Fruit fly (Drosophila melanogaster) whole organism, embryonic: ENCODE measurements around the gene PIG-Wb.

ENCODE experiments used
- B-H1 ChIP-seq: fragments of 200-800 bp; sonication (Bioruptor generic); IDR thresholded peaks from 3 replicates; pipeline ENCODE4 v1.3.6; 2022; ENCODE audit warnings: missing biosample characterization, missing genetic modification characterization
- CG10321 ChIP-seq: fragments of 200-800 bp; sonication (Bioruptor generic); IDR thresholded peaks from 2 replicates; pipeline ENCODE4 v1.3.6; 2022; ENCODE audit warnings: missing biosample characterization, missing genetic modification characterization
- CG10431 ChIP-seq: fragments of 200-800 bp; sonication (Bioruptor generic); optimal IDR thresholded peaks from 3 replicates; lab custom pipeline; 2018; ENCODE audit warnings: missing biosample characterization, mild to moderate bottlenecking, missing genetic modification characterization
- CG10654 ChIP-seq: fragments of 200-800 bp; sonication (Bioruptor generic); optimal IDR thresholded peaks from 2 replicates; lab custom pipeline; 2016; ENCODE audit warnings: missing biosample characterization, missing genetic modification characterization
- CG11093 ChIP-seq: fragments of 200-800 bp; sonication (Bioruptor generic); IDR thresholded peaks from 3 replicates; pipeline ENCODE4 v1.3.6; 2022; ENCODE audit warnings: missing biosample characterization, missing genetic modification characterization
- CG11456 ChIP-seq: fragments of 200-800 bp; sonication (Bioruptor generic); IDR thresholded peaks from 3 replicates; pipeline ENCODE4 v1.3.6; 2022; ENCODE audit warnings: missing biosample characterization, missing genetic modification characterization
- CG11696 ChIP-seq: fragments of 200-800 bp; sonication (Bioruptor generic); IDR thresholded peaks from 2 replicates; pipeline ENCODE4 v1.3.6; 2022; ENCODE audit warnings: missing biosample characterization, missing genetic modification characterization
- CG12219 ChIP-seq: fragments of 200-800 bp; sonication (Bioruptor generic); optimal IDR thresholded peaks from 3 replicates; lab custom pipeline; 2018; ENCODE audit warnings: missing biosample characterization, mild to moderate bottlenecking, missing genetic modification characterization
- CG12391 ChIP-seq: fragments of 200-800 bp; sonication (Bioruptor generic); optimal IDR thresholded peaks from 3 replicates; lab custom pipeline; 2018; ENCODE audit warnings: missing biosample characterization, mild to moderate bottlenecking, missing genetic modification characterization, moderate library complexity
- CG15479 ChIP-seq: fragments of 200-800 bp; sonication (Bioruptor generic); optimal IDR thresholded peaks from 3 replicates; lab custom pipeline; 2019; ENCODE audit warnings: missing biosample characterization, mild to moderate bottlenecking, missing genetic modification characterization, moderate library complexity
- CG17186 ChIP-seq: fragments of 200-800 bp; sonication (Bioruptor generic); optimal IDR thresholded peaks from 3 replicates; lab custom pipeline; 2017; ENCODE audit warnings: missing biosample characterization, missing genetic modification reagents, missing genetic modification characterization
- CG17829 ChIP-seq: fragments of 200-800 bp; optimal IDR thresholded peaks from 2 replicates; lab custom pipeline; 2019; ENCODE audit warnings: missing biosample characterization, mild to moderate bottlenecking, missing genetic modification characterization, moderate library complexity
- CG18764 ChIP-seq: fragments of 200-800 bp; sonication (Bioruptor generic); optimal IDR thresholded peaks from 3 replicates; lab custom pipeline; 2016; ENCODE audit warnings: missing biosample characterization, missing genetic modification characterization
- CG30403 ChIP-seq: fragments of 200-800 bp; sonication (Bioruptor generic); optimal IDR thresholded peaks from 3 replicates; lab custom pipeline; 2016; ENCODE audit warnings: missing biosample characterization, missing genetic modification characterization
- CG30431 ChIP-seq: fragments of 200-800 bp; sonication (Bioruptor generic); optimal IDR thresholded peaks from 2 replicates; lab custom pipeline; 2017; ENCODE audit warnings: missing biosample characterization, missing genetic modification characterization
- CG31224 ChIP-seq: fragments of 200-800 bp; sonication (Bioruptor generic); IDR thresholded peaks from 2 replicates; pipeline ENCODE4 v1.3.6; 2022; ENCODE audit warnings: missing biosample characterization, missing genetic modification characterization
- CG31388 ChIP-seq: fragments of 200-800 bp; sonication (Bioruptor generic); optimal IDR thresholded peaks from 2 replicates; lab custom pipeline; 2016; ENCODE audit warnings: missing biosample characterization, missing genetic modification characterization
- CG33557 ChIP-seq: fragments of 200-800 bp; sonication (Bioruptor generic); optimal IDR thresholded peaks from 2 replicates; lab custom pipeline; 2019; ENCODE audit warnings: missing biosample characterization, mild to moderate bottlenecking, missing genetic modification characterization, moderate library complexity
- CG3407 ChIP-seq: fragments of 200-800 bp; sonication (Bioruptor generic); optimal IDR thresholded peaks from 2 replicates; lab custom pipeline; 2018; ENCODE audit warnings: missing biosample characterization, mild to moderate bottlenecking, missing genetic modification characterization
- CG4820 ChIP-seq: fragments of 200-800 bp; sonication (Bioruptor generic); optimal IDR thresholded peaks from 3 replicates; lab custom pipeline; 2016; ENCODE audit warnings: missing biosample characterization, missing genetic modification characterization
- CG6765 ChIP-seq: fragments of 200-800 bp; sonication (Bioruptor generic); optimal IDR thresholded peaks from 3 replicates; lab custom pipeline; 2017; ENCODE audit warnings: missing biosample characterization, mild to moderate bottlenecking, missing genetic modification characterization
- CG6791 ChIP-seq: fragments of 200-800 bp; sonication (Bioruptor generic); IDR thresholded peaks from 3 replicates; pipeline ENCODE4 v1.3.6; 2022; ENCODE audit warnings: missing biosample characterization, missing genetic modification characterization; ENCODE audit not compliant: partially characterized antibody
- CG9437 ChIP-seq: fragments of 200-800 bp; sonication (Bioruptor generic); optimal IDR thresholded peaks from 2 replicates; lab custom pipeline; 2018; ENCODE audit warnings: missing biosample characterization, mild to moderate bottlenecking, missing genetic modification characterization
- Dek ChIP-seq: fragments of 200-800 bp; sonication (Bioruptor generic); optimal IDR thresholded peaks from 3 replicates; lab custom pipeline; 2019; ENCODE audit warnings: missing biosample characterization, mild to moderate bottlenecking, missing genetic modification characterization, moderate library complexity
- Lhr ChIP-seq: fragments of 200-800 bp; sonication (Bioruptor generic); optimal IDR thresholded peaks from 3 replicates; lab custom pipeline; 2017; ENCODE audit warnings: mild to moderate bottlenecking, missing biosample characterization, missing genetic modification reagents, missing genetic modification characterization
- MESR4 ChIP-seq: fragments of 200-800 bp; sonication (Bioruptor generic); optimal IDR thresholded peaks from 2 replicates; lab custom pipeline; 2018; ENCODE audit warnings: missing biosample characterization, mild to moderate bottlenecking, missing genetic modification characterization, moderate library complexity
- NC2α ChIP-seq: fragments of 200-800 bp; sonication (Bioruptor generic); optimal IDR thresholded peaks from 2 replicates; lab custom pipeline; 2016; ENCODE audit warnings: missing biosample characterization, missing genetic modification characterization
- NFAT ChIP-seq: fragments of 200-800 bp; sonication (Bioruptor generic); IDR thresholded peaks from 2 replicates; pipeline ENCODE4 v1.3.6; 2022; ENCODE audit warnings: missing biosample characterization, missing genetic modification characterization
- NK7.1 ChIP-seq: fragments of 200-800 bp; sonication (Bioruptor generic); optimal IDR thresholded peaks from 3 replicates; lab custom pipeline; 2016; ENCODE audit warnings: missing biosample characterization, missing genetic modification characterization
- Poxn ChIP-seq: fragments of 200-800 bp; sonication (Bioruptor generic); IDR thresholded peaks from 2 replicates; pipeline ENCODE4 v1.3.6; 2022; ENCODE audit warnings: missing biosample characterization, missing genetic modification characterization
- Six4 ChIP-seq: fragments of 200-800 bp; sonication (Bioruptor generic); optimal IDR thresholded peaks from 2 replicates; lab custom pipeline; 2016; ENCODE audit warnings: missing biosample characterization, missing genetic modification characterization
- abd-A ChIP-seq: fragments of 200-800 bp; sonication (Bioruptor generic); optimal IDR thresholded peaks from 3 replicates; lab custom pipeline; 2019; ENCODE audit warnings: missing biosample characterization, mild to moderate bottlenecking, missing genetic modification characterization, moderate library complexity
- al ChIP-seq: fragments of 200-800 bp; sonication (Bioruptor generic); IDR thresholded peaks from 2 replicates; pipeline ENCODE4 v1.3.6; 2022; ENCODE audit warnings: missing biosample characterization, missing genetic modification characterization
- br ChIP-seq: fragments of >200 bp; optimal IDR thresholded peaks from 2 replicates; lab custom pipeline; 2017
- crp ChIP-seq, 2 experiments: fragments of 200-800 bp; sonication (Bioruptor generic); optimal IDR thresholded peaks; 2 replicates in 1 of 2; 3 replicates in 1 of 2; lab custom pipeline; 2017; ENCODE audit warnings: missing biosample characterization in 2 of 2, missing genetic modification characterization in 2 of 2, mild to moderate bottlenecking in 1 of 2, moderate library complexity in 1 of 2
- gce ChIP-seq: fragments of 200-800 bp; sonication (Bioruptor generic); IDR thresholded peaks from 3 replicates; pipeline ENCODE4 v1.3.6; 2022; ENCODE audit warnings: missing biosample characterization, missing genetic modification characterization
- gcm2 ChIP-seq: fragments of 200-800 bp; sonication (Bioruptor generic); optimal IDR thresholded peaks from 2 replicates; lab custom pipeline; 2016; ENCODE audit warnings: missing biosample characterization, missing genetic modification characterization
- hkb ChIP-seq, 2 experiments: fragments of 200-800 bp in 1 of 2; fragments of >200 bp in 1 of 2; sonication (Bioruptor generic) in 1 of 2; IDR thresholded peaks in 1 of 2; optimal IDR thresholded peaks in 1 of 2; 2 replicates each; pipeline versions ENCODE4 v1.3.6 to Lab custom; 2017 to 2022; ENCODE audit warnings: missing biosample characterization in 1 of 2, missing genetic modification characterization in 1 of 2
- jing ChIP-seq: fragments of 200-800 bp; sonication (Bioruptor generic); optimal IDR thresholded peaks from 2 replicates; lab custom pipeline; 2018; ENCODE audit warnings: missing biosample characterization, mild to moderate bottlenecking, missing genetic modification characterization
- jumu ChIP-seq: fragments of 200-800 bp; sonication (Bioruptor generic); optimal IDR thresholded peaks from 3 replicates; lab custom pipeline; 2016; ENCODE audit warnings: missing biosample characterization, missing genetic modification characterization
- maf-S ChIP-seq: fragments of 200-800 bp; sonication (Bioruptor generic); optimal IDR thresholded peaks from 2 replicates; lab custom pipeline; 2016; ENCODE audit warnings: missing biosample characterization, missing genetic modification characterization
- mld ChIP-seq: fragments of 200-800 bp; sonication (Bioruptor generic); IDR thresholded peaks from 3 replicates; pipeline ENCODE4 v1.3.6; 2022; ENCODE audit warnings: missing biosample characterization, missing genetic modification characterization; ENCODE audit not compliant: partially characterized antibody
- onecut ChIP-seq: fragments of 200-800 bp; sonication (Bioruptor generic); IDR thresholded peaks from 2 replicates; pipeline ENCODE4 v1.3.6; 2022; ENCODE audit warnings: missing biosample characterization, missing genetic modification characterization
- pb ChIP-seq: fragments of 200-800 bp; sonication (Bioruptor generic); optimal IDR thresholded peaks from 3 replicates; lab custom pipeline; 2016; ENCODE audit warnings: missing biosample characterization, missing genetic modification characterization
- pzg ChIP-seq: fragments of 200-800 bp; sonication (Bioruptor generic); optimal IDR thresholded peaks from 3 replicates; lab custom pipeline; 2018; ENCODE audit warnings: missing biosample characterization, mild to moderate bottlenecking, missing genetic modification characterization, moderate library complexity
- run ChIP-seq: fragments of 200-800 bp; sonication (Bioruptor generic); optimal IDR thresholded peaks from 3 replicates; lab custom pipeline; 2018; ENCODE audit warnings: missing biosample characterization, mild to moderate bottlenecking, missing genetic modification characterization
- sens ChIP-seq: fragments of 200-800 bp; sonication (Bioruptor generic); peaks from one replicate; lab custom pipeline; 2016; ENCODE audit warnings: missing biosample characterization, missing genetic modification characterization
- sqz ChIP-seq: fragments of 200-800 bp; sonication (Bioruptor generic); optimal IDR thresholded peaks from 3 replicates; lab custom pipeline; 2018; ENCODE audit warnings: missing biosample characterization, mild to moderate bottlenecking, missing genetic modification characterization
- sr ChIP-seq: fragments of 200-800 bp; sonication (Bioruptor generic); IDR thresholded peaks from 3 replicates; pipeline ENCODE4 v1.3.6; 2022; ENCODE audit warnings: missing biosample characterization, missing genetic modification characterization
- toy ChIP-seq: fragments of 200-800 bp; sonication (Bioruptor generic); IDR thresholded peaks from 2 replicates; pipeline ENCODE4 v1.3.6; 2022; ENCODE audit warnings: missing biosample characterization, missing genetic modification characterization
- vnd ChIP-seq: fragments of 200-800 bp; sonication (Bioruptor generic); IDR thresholded peaks from 3 replicates; pipeline ENCODE4 v1.3.6; 2022; ENCODE audit warnings: missing biosample characterization, missing genetic modification characterization; ENCODE audit not compliant: partially characterized antibody
- wor ChIP-seq: fragments of 200-800 bp; sonication (Bioruptor generic); IDR thresholded peaks from 2 replicates; pipeline ENCODE4 v1.3.6; 2022; ENCODE audit warnings: missing biosample characterization, missing genetic modification characterization

The PIG-Wb gene

DNA sequence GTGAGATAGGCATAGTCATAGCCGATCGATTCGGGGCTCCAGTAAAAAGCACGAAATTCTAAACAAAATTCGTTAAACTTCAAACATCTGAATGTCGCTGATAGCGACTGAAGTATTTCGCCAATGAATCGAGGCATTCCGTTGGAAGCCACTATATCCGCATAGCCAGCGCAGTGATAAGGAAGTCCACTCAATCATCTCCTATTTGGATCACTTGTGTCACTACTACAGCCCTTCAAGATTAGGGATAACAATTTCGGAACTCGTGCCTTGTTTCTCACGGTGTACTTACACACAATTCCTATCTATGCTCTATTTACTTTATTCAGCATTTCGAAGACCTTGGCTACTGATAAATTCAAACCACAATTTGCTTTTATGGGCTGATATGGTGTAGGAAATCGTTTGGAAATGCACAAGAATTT, at the start of gene PIG-Wb (continued):
- TF ChIP-seq pb (GFP tag; lab: Kevin White, UChicago), result no peak
- no peak for TF ChIP-seq CG10654 (GFP tag; lab: Kevin White, UChicago)
- no peak for TF ChIP-seq pzg (GFP tag; lab: Kevin White, UChicago)
- no peak for TF ChIP-seq CG10321 (GFP tag; lab: Robert Waterston, UW)
- TF ChIP-seq jumu (GFP tag; lab: Kevin White, UChicago), result no peak
- no peak for TF ChIP-seq sr (GFP tag; lab: Robert Waterston, UW)
- no peak for TF ChIP-seq jing (GFP tag; lab: Kevin White, UChicago)
- no peak for TF ChIP-seq CG17186
- TF ChIP-seq CG4820, result no peak
- TF ChIP-seq CG17829, result no peak
- no peak for TF ChIP-seq CG11093 (GFP tag; lab: Robert Waterston, UW)
- no peak for TF ChIP-seq CG30403 (GFP tag; lab: Kevin White, UChicago)
- TF ChIP-seq hkb (optimal IDR thresholded peaks at IDR 0.05; lab: Kevin White, UChicago), result no peak
- TF ChIP-seq hkb (GFP tag; IDR thresholded peaks at IDR 0.05; lab: Robert Waterston, UW), result 0 out of 2 replicates have a peak, but pooled peaks have one; percentile 35
- TF ChIP-seq CG10431, result no peak
- TF ChIP-seq CG6791 (GFP tag; lab: Robert Waterston, UW), result no peak
- TF ChIP-seq al (GFP tag; lab: Robert Waterston, UW), result no peak
- no peak for TF ChIP-seq CG31224 (GFP tag; lab: Robert Waterston, UW)
- TF ChIP-seq NFAT (GFP tag; lab: Robert Waterston, UW), result no peak
- TF ChIP-seq CG15479 (GFP tag; lab: Kevin White, UChicago), result no peak
- no peak for TF ChIP-seq mld (GFP tag; lab: Robert Waterston, UW)
- no peak for TF ChIP-seq CG31388
- TF ChIP-seq Dek (tag; lab: Kevin White, UChicago), result no peak
- TF ChIP-seq CG11696, result no peak
- no peak for TF ChIP-seq wor
- TF ChIP-seq NC2α (GFP tag; lab: Kevin White, UChicago), result no peak
- TF ChIP-seq abd-A (tag; lab: Kevin White, UChicago), result no peak
- TF ChIP-seq CG33557 (GFP tag; lab: Kevin White, UChicago), result no peak
- TF ChIP-seq B-H1 (GFP tag; lab: Robert Waterston, UW), result no peak
- no peak for TF ChIP-seq CG30431 (GFP tag; lab: Kevin White, UChicago)
- no peak for TF ChIP-seq vnd (GFP tag; lab: Robert Waterston, UW)
- no peak for TF ChIP-seq Poxn
- TF ChIP-seq onecut (GFP tag; lab: Robert Waterston, UW), result no peak
- TF ChIP-seq CG11456 (GFP tag; lab: Robert Waterston, UW), result 0 out of 3 replicates have a peak, but pooled peaks have one; percentile 15
- TF ChIP-seq CG12219, result peak; percentile 14
- no peak for TF ChIP-seq crp (GFP tag; optimal IDR thresholded peaks at IDR 0.05; lab: Kevin White, UChicago)
- TF ChIP-seq toy (GFP tag; lab: Robert Waterston, UW), result no peak
- no peak for TF ChIP-seq NK7.1 (GFP tag; lab: Kevin White, UChicago)
- no peak for TF ChIP-seq CG9437
- no peak for TF ChIP-seq br (lab: Kevin White, UChicago)
- TF ChIP-seq Six4 (GFP tag; lab: Kevin White, UChicago), result no peak
- no peak for TF ChIP-seq run (tag; lab: Kevin White, UChicago)
- no peak for TF ChIP-seq gcm2 (GFP tag; lab: Kevin White, UChicago)
- no peak for TF ChIP-seq CG6765 (GFP tag; lab: Kevin White, UChicago)
- TF ChIP-seq sens (GFP tag; lab: Kevin White, UChicago), result no peak
- no peak for TF ChIP-seq gce (GFP tag; lab: Robert Waterston, UW)
- no peak for TF ChIP-seq CG12391 (tag; lab: Kevin White, UChicago)
- TF ChIP-seq MESR4 (GFP tag; lab: Kevin White, UChicago), result no peak
- no peak for TF ChIP-seq maf-S (GFP tag; lab: Kevin White, UChicago)
- no peak for TF ChIP-seq CG18764 (GFP tag; lab: Kevin White, UChicago)
- TF ChIP-seq sqz (GFP tag; lab: Kevin White, UChicago), result no peak
- TF ChIP-seq CG3407, result no peak
- no peak for TF ChIP-seq Lhr (GFP tag; lab: Kevin White, UChicago)
